Fruit fly (Drosophila melanogaster) whole organism, embryonic: ENCODE results near the gene CG31542.

Source experiments
- ATbp ChIP-seq: fragments of 200-800 bp; sonication (Bioruptor generic); optimal IDR thresholded peaks from 2 replicates; lab custom pipeline; 2017; ENCODE audit warnings: missing biosample characterization, mild to moderate bottlenecking, missing genetic modification characterization, missing genetic modification reagents
- Asciz ChIP-seq: fragments of 200-800 bp; sonication (Bioruptor generic); optimal IDR thresholded peaks from 2 replicates; lab custom pipeline; 2017; ENCODE audit warnings: missing biosample characterization, mild to moderate bottlenecking, missing genetic modification characterization, missing genetic modification reagents
- CG10267 ChIP-seq: fragments of 200-800 bp; sonication (Bioruptor generic); optimal IDR thresholded peaks from 2 replicates; lab custom pipeline; 2018; ENCODE audit warnings: missing biosample characterization, mild to moderate bottlenecking, missing genetic modification characterization, moderate library complexity
- CG10366 ChIP-seq: fragments of 200-800 bp; sonication (Bioruptor generic); IDR thresholded peaks from 2 replicates; pipeline ENCODE4 v1.3.6; 2022; ENCODE audit warnings: missing biosample characterization, missing genetic modification characterization
- CG10959 ChIP-seq: fragments of 200-800 bp; sonication (Bioruptor generic); IDR thresholded peaks from 2 replicates; pipeline ENCODE4 v1.3.6; 2022; ENCODE audit warnings: missing biosample characterization, missing genetic modification characterization
- CG11247 ChIP-seq: fragments of 200-800 bp; sonication (Bioruptor generic); IDR thresholded peaks from 2 replicates; pipeline ENCODE4 v1.3.6; 2022; ENCODE audit warnings: missing biosample characterization, missing genetic modification characterization
- CG13624 ChIP-seq: fragments of 200-800 bp; sonication (Bioruptor generic); optimal IDR thresholded peaks from 2 replicates; lab custom pipeline; 2016; ENCODE audit warnings: missing biosample characterization, missing genetic modification characterization
- CG14050 ChIP-seq: fragments of 200-800 bp; sonication (Bioruptor generic); IDR thresholded peaks from 3 replicates; pipeline ENCODE4 v1.3.6; 2022; ENCODE audit warnings: missing biosample characterization, missing genetic modification characterization
- CG17612 ChIP-seq: fragments of 200-800 bp; sonication (Bioruptor generic); IDR thresholded peaks from 2 replicates; pipeline ENCODE4 v1.3.6; 2022; ENCODE audit warnings: missing biosample characterization, missing genetic modification characterization
- CG17829 ChIP-seq: fragments of 200-800 bp; optimal IDR thresholded peaks from 2 replicates; lab custom pipeline; 2019; ENCODE audit warnings: missing biosample characterization, mild to moderate bottlenecking, missing genetic modification characterization, moderate library complexity
- CG17912 ChIP-seq: fragments of 200-800 bp; sonication (Bioruptor generic); optimal IDR thresholded peaks from 2 replicates; lab custom pipeline; 2018; ENCODE audit warnings: missing biosample characterization, mild to moderate bottlenecking, missing genetic modification characterization
- CG30431 ChIP-seq: fragments of 200-800 bp; sonication (Bioruptor generic); optimal IDR thresholded peaks from 2 replicates; lab custom pipeline; 2017; ENCODE audit warnings: missing biosample characterization, missing genetic modification characterization
- CG31388 ChIP-seq: fragments of 200-800 bp; sonication (Bioruptor generic); optimal IDR thresholded peaks from 2 replicates; lab custom pipeline; 2016; ENCODE audit warnings: missing biosample characterization, missing genetic modification characterization
- CG3163 ChIP-seq: fragments of 200-800 bp; sonication (Bioruptor generic); optimal IDR thresholded peaks from 3 replicates; lab custom pipeline; 2016; ENCODE audit warnings: missing biosample characterization, missing genetic modification characterization
- CG3838 ChIP-seq: fragments of 200-800 bp; sonication (Bioruptor generic); optimal IDR thresholded peaks from 3 replicates; lab custom pipeline; 2016; ENCODE audit warnings: missing biosample characterization, missing genetic modification characterization
- CG4328 ChIP-seq: fragments of 200-800 bp; sonication (Bioruptor generic); optimal IDR thresholded peaks from 3 replicates; lab custom pipeline; 2017; ENCODE audit warnings: missing biosample characterization, missing genetic modification reagents, missing genetic modification characterization
- CG5953 ChIP-seq: fragments of 200-800 bp; sonication (Bioruptor generic); IDR thresholded peaks from 2 replicates; pipeline ENCODE4 v1.3.6; 2022; ENCODE audit warnings: missing biosample characterization, missing genetic modification characterization
- CG7271 ChIP-seq: fragments of 200-800 bp; sonication (Bioruptor generic); optimal IDR thresholded peaks from 2 replicates; lab custom pipeline; 2018; ENCODE audit warnings: missing biosample characterization, mild to moderate bottlenecking, missing genetic modification characterization, moderate library complexity
- CG7963 ChIP-seq: fragments of 200-800 bp; sonication (Bioruptor generic); IDR thresholded peaks from 3 replicates; pipeline ENCODE4 v1.3.6; 2022; ENCODE audit warnings: missing biosample characterization, missing genetic modification characterization; ENCODE audit not compliant: partially characterized antibody
- CG9215 ChIP-seq: fragments of 200-800 bp; sonication (Bioruptor generic); IDR thresholded peaks from 2 replicates; pipeline ENCODE4 v1.3.6; 2022; ENCODE audit warnings: missing biosample characterization, missing genetic modification characterization
- D19A ChIP-seq: fragments of 200-800 bp; optimal IDR thresholded peaks from 3 replicates; lab custom pipeline; 2019; ENCODE audit warnings: missing biosample characterization, mild to moderate bottlenecking, missing genetic modification characterization, moderate library complexity
- Fer1 ChIP-seq: fragments of 200-800 bp; sonication (Bioruptor generic); optimal IDR thresholded peaks from 2 replicates; lab custom pipeline; 2017; ENCODE audit warnings: missing biosample characterization, mild to moderate bottlenecking, missing genetic modification characterization
- HLH4C ChIP-seq: fragments of 200-800 bp; sonication (Bioruptor generic); IDR thresholded peaks from 3 replicates; pipeline ENCODE4 v1.3.6; 2022; ENCODE audit warnings: missing biosample characterization, missing genetic modification characterization; ENCODE audit not compliant: partially characterized antibody
- Pdp1 ChIP-seq, 2 experiments: fragments of 200-800 bp; sonication (Bioruptor generic); optimal IDR thresholded peaks; 3 replicates each; lab custom pipeline; 2016; ENCODE audit warnings: missing biosample characterization in 2 of 2, missing genetic modification characterization in 2 of 2, mild to moderate bottlenecking in 1 of 2, moderate library complexity in 1 of 2
- Rx ChIP-seq: fragments of 200-800 bp; sonication (Bioruptor generic); IDR thresholded peaks from 2 replicates; pipeline ENCODE4 v1.3.6; 2022; ENCODE audit warnings: missing biosample characterization, missing genetic modification characterization
- Side ChIP-seq: fragments of 200-800 bp; sonication (Bioruptor generic); optimal IDR thresholded peaks from 2 replicates; lab custom pipeline; 2016; ENCODE audit warnings: missing biosample characterization, missing genetic modification characterization
- Sox100B ChIP-seq: fragments of 200-800 bp; sonication (Bioruptor generic); optimal IDR thresholded peaks from 3 replicates; lab custom pipeline; 2018; ENCODE audit warnings: missing biosample characterization, mild to moderate bottlenecking, missing genetic modification characterization
- Stat92E ChIP-seq, 3 experiments: fragments of >200 bp in 2 of 3; fragments of 200-800 bp in 1 of 3; sonication (Bioruptor generic) in 1 of 3; optimal IDR thresholded peaks; 2 replicates each; lab custom pipeline; 2017 to 2019; ENCODE audit warnings: missing biosample characterization in 3 of 3, missing genetic modification characterization in 3 of 3, mild to moderate bottlenecking in 1 of 3, moderate library complexity in 1 of 3
- Xrp1 ChIP-seq: fragments of 200-800 bp; sonication (Bioruptor generic); IDR thresholded peaks from 2 replicates; pipeline ENCODE4 v1.3.6; 2022; ENCODE audit warnings: missing biosample characterization, missing genetic modification characterization
- ac ChIP-seq: fragments of 200-800 bp; sonication (Bioruptor generic); optimal IDR thresholded peaks from 3 replicates; lab custom pipeline; 2017; ENCODE audit warnings: missing biosample characterization, mild to moderate bottlenecking, missing genetic modification characterization
- bbx ChIP-seq: fragments of 200-800 bp; sonication (Bioruptor generic); IDR thresholded peaks from 2 replicates; pipeline ENCODE4 v1.3.6; 2022; ENCODE audit warnings: missing biosample characterization, missing genetic modification characterization; ENCODE audit not compliant: partially characterized antibody
- bowl ChIP-seq: fragments of 200-800 bp; sonication (Bioruptor generic); IDR thresholded peaks from 2 replicates; pipeline ENCODE4 v1.3.6; 2022; ENCODE audit warnings: missing biosample characterization, missing genetic modification characterization
- crc ChIP-seq: fragments of 200-800 bp; sonication (Bioruptor generic); optimal IDR thresholded peaks from 2 replicates; lab custom pipeline; 2016; ENCODE audit warnings: missing biosample characterization, missing genetic modification characterization
- dan ChIP-seq: fragments of 200-800 bp; sonication (Bioruptor generic); IDR thresholded peaks from 2 replicates; pipeline ENCODE4 v1.3.6; 2022; ENCODE audit warnings: missing biosample characterization, missing genetic modification characterization
- danr ChIP-seq: fragments of 200-800 bp; sonication (Bioruptor generic); IDR thresholded peaks from 2 replicates; pipeline ENCODE4 v1.3.6; 2022; ENCODE audit warnings: missing biosample characterization, missing genetic modification characterization
- dysf ChIP-seq: fragments of 200-800 bp; sonication (Bioruptor generic); IDR thresholded peaks from 3 replicates; pipeline ENCODE4 v1.3.6; 2022; ENCODE audit warnings: missing biosample characterization, missing genetic modification characterization
- fd64A ChIP-seq: fragments of 200-800 bp; sonication (Bioruptor generic); optimal IDR thresholded peaks from 3 replicates; lab custom pipeline; 2018; ENCODE audit warnings: missing biosample characterization, mild to moderate bottlenecking, missing genetic modification characterization
- grau ChIP-seq: fragments of 200-800 bp; optimal IDR thresholded peaks from 3 replicates; lab custom pipeline; 2019; ENCODE audit warnings: missing biosample characterization, mild to moderate bottlenecking, missing genetic modification characterization, moderate library complexity
- hbn ChIP-seq: fragments of 200-800 bp; sonication (Bioruptor generic); IDR thresholded peaks from 2 replicates; pipeline ENCODE4 v1.3.6; 2022; ENCODE audit warnings: missing biosample characterization, missing genetic modification characterization; ENCODE audit not compliant: partially characterized antibody
- kah ChIP-seq: fragments of 200-800 bp; sonication (Bioruptor generic); optimal IDR thresholded peaks from 2 replicates; lab custom pipeline; 2018; ENCODE audit warnings: missing biosample characterization, mild to moderate bottlenecking, missing genetic modification characterization
- kni ChIP-seq: fragments of 200-800 bp; sonication (Bioruptor generic); optimal IDR thresholded peaks from 3 replicates; lab custom pipeline; 2017; ENCODE audit warnings: mild to moderate bottlenecking, missing biosample characterization, missing genetic modification reagents, missing genetic modification characterization
- knrl ChIP-seq: fragments of 200-800 bp; sonication (Bioruptor generic); IDR thresholded peaks from 3 replicates; pipeline ENCODE4 v1.3.6; 2022; ENCODE audit warnings: missing biosample characterization, missing genetic modification characterization; ENCODE audit not compliant: partially characterized antibody
- lov ChIP-seq, 2 experiments: fragments of 200-800 bp in 1 of 2; fragments of >200 bp in 1 of 2; sonication (Bioruptor generic) in 1 of 2; IDR thresholded peaks in 1 of 2; optimal IDR thresholded peaks in 1 of 2; 2 replicates in 1 of 2; 3 replicates in 1 of 2; pipeline versions ENCODE4 v1.3.6 to Lab custom; 2017 to 2022; ENCODE audit warnings: missing biosample characterization in 1 of 2, missing genetic modification characterization in 1 of 2
- nerfin-1 ChIP-seq: fragments of 200-800 bp; sonication (Bioruptor generic); optimal IDR thresholded peaks from 3 replicates; lab custom pipeline; 2019; ENCODE audit warnings: missing biosample characterization, mild to moderate bottlenecking, missing genetic modification characterization, moderate library complexity
- so ChIP-seq: fragments of 200-800 bp; sonication (Bioruptor generic); IDR thresholded peaks from 3 replicates; pipeline ENCODE4 v1.3.6; 2022; ENCODE audit warnings: missing biosample characterization, missing genetic modification characterization
- sug ChIP-seq: fragments of 200-800 bp; optimal IDR thresholded peaks from 2 replicates; lab custom pipeline; 2019; ENCODE audit warnings: missing biosample characterization, mild to moderate bottlenecking, missing genetic modification characterization, moderate library complexity
- tll ChIP-seq, 2 experiments: fragments of 200-800 bp in 1 of 2; fragments of >200 bp in 1 of 2; sonication (Bioruptor generic) in 1 of 2; optimal IDR thresholded peaks; 2 replicates each; lab custom pipeline; 2017 to 2019; ENCODE audit warnings: missing biosample characterization in 2 of 2, missing genetic modification characterization in 2 of 2, mild to moderate bottlenecking in 1 of 2, moderate library complexity in 1 of 2
- tx ChIP-seq: fragments of 200-800 bp; sonication (Bioruptor generic); optimal IDR thresholded peaks from 2 replicates; lab custom pipeline; 2016; ENCODE audit warnings: missing biosample characterization, missing genetic modification characterization
- unc-4 ChIP-seq: fragments of 200-800 bp; sonication (Bioruptor generic); IDR thresholded peaks from 2 replicates; pipeline ENCODE4 v1.3.6; 2022; ENCODE audit warnings: missing biosample characterization, missing genetic modification characterization; ENCODE audit not compliant: partially characterized antibody
- wek ChIP-seq: fragments of 200-800 bp; sonication (Bioruptor generic); optimal IDR thresholded peaks from 3 replicates; lab custom pipeline; 2018; ENCODE audit warnings: missing biosample characterization, mild to moderate bottlenecking, missing genetic modification characterization, moderate library complexity

Gene CG31542

DNA sequence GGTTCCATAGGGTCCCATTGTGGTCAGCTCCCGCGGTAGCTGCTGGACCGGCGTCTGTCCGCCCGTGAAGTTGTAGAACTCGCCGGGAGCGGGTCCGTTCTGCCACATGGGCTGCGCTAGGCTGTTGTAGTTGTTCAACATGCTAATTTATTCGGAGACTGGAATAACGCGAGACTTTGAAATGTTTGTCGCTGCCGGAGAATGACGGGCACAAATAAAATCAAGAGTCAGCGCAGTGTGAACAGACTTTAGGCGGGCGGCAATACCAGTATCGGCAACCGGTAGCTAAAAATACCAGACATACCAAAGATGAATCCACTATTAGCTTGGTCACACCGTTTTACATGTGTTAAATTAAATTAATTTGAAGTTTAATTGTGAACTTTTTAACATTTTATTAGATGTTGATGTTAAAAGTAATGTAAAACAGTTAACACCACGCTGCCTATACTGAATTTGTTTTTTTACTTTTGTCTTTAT, 11.4 kb upstream of the CG31542 start, which contains the start of gene Prosbeta7 (continued):
- TF ChIP-seq CG9215 (GFP tag; lab: Robert Waterston, UW) (no peak), danr (GFP tag; lab: Robert Waterston, UW) (no peak), HLH4C (GFP tag; lab: Robert Waterston, UW) (peak; percentile 50), CG31388 (GFP tag; lab: Kevin White, UChicago) (no peak), kah (no peak), sug (tag; lab: Kevin White, UChicago) (peak; percentile 1), Fer1 (GFP tag; lab: Kevin White, UChicago) (no peak), fd64A (GFP tag; lab: Kevin White, UChicago) (no peak), CG17612 (no peak), D19A (tag; lab: Kevin White, UChicago) (no peak), bbx (GFP tag; lab: Robert Waterston, UW) (peak; percentile 74), CG30431 (GFP tag; lab: Kevin White, UChicago) (no peak), grau (peak; percentile 4), Side (GFP tag; lab: Kevin White, UChicago) (no peak), dan (GFP tag; lab: Robert Waterston, UW) (no peak), CG14050 (GFP tag; lab: Robert Waterston, UW) (no peak), CG11247 (no peak), CG5953 (no peak), CG10267 (tag; lab: Kevin White, UChicago) (peak; percentile 26), unc-4 (peak; percentile 67), bowl (GFP tag; lab: Robert Waterston, UW) (no peak), so (GFP tag; lab: Robert Waterston, UW) (no peak), Sox100B (GFP tag; lab: Kevin White, UChicago) (no peak), Asciz (GFP tag; lab: Kevin White, UChicago) (no peak), hbn (GFP tag; lab: Robert Waterston, UW) (peak; percentile 76), CG17912 (no peak), Stat92E (GFP tag; optimal IDR thresholded peaks at IDR 0.05; lab: Kevin White, UChicago) (peak in 1 of 3 experiments; percentile 14), kni (GFP tag; lab: Kevin White, UChicago) (no peak), tll (GFP tag; optimal IDR thresholded peaks at IDR 0.05; lab: Kevin White, UChicago) (peak in 1 of 2 experiments; percentile 72), Pdp1 (GFP tag; optimal IDR thresholded peaks at IDR 0.05; lab: Kevin White, UChicago) (no peak), CG3838 (GFP tag; lab: Kevin White, UChicago) (no peak), CG7271 (tag; lab: Kevin White, UChicago) (no peak), dysf (GFP tag; lab: Robert Waterston, UW) (no peak), CG3163 (GFP tag; lab: Kevin White, UChicago) (no peak), CG10959 (no peak), CG7963 (peak; percentile 74), knrl (peak; percentile 47; the same call in 1 of the 3 replicates), tx (GFP tag; lab: Kevin White, UChicago) (no peak), nerfin-1 (tag; lab: Kevin White, UChicago) (peak; percentile 14), CG17829 (tag; lab: Kevin White, UChicago) (peak; percentile 15), ac (GFP tag; lab: Kevin White, UChicago) (no peak), CG10366 (no peak), CG13624 (GFP tag; lab: Kevin White, UChicago) (no peak), lov (optimal IDR thresholded peaks at IDR 0.05; lab: Kevin White, UChicago) (no peak), lov (GFP tag; IDR thresholded peaks at IDR 0.05; lab: Robert Waterston, UW) (no peak), wek (GFP tag; lab: Kevin White, UChicago) (no peak), CG4328 (GFP tag; lab: Kevin White, UChicago) (no peak), crc (GFP tag; lab: Kevin White, UChicago) (no peak), Rx (GFP tag; lab: Robert Waterston, UW) (no peak), Xrp1 (GFP tag; lab: Robert Waterston, UW) (no peak), ATbp (GFP tag; lab: Kevin White, UChicago) (no peak)
